Fruit fly (Drosophila melanogaster): ENCODE results near the gene CG14324.

dm6 chr3R:17631176-17631865 lies 12.7 kb upstream of the CG14324 start:
- TF ChIP-seq Clk (GFP tag; optimal IDR thresholded peaks at IDR 0.05) (no peak), CG1620 (GFP tag; optimal IDR thresholded peaks at IDR 0.05) (no peak), Crg-1 (GFP tag; optimal IDR thresholded peaks at IDR 0.05) (no peak)

Data from whole organism, adult.